Fruit fly (Drosophila melanogaster) ovary, adult (tissue): ENCODE measurements around the gene tho2.

Experiments
- CG17801 ChIP-seq: fragments of 200-800 bp; optimal IDR thresholded peaks from 2 replicates; lab custom pipeline; 2019; ENCODE audit warnings: missing biosample characterization, mild to moderate bottlenecking, missing genetic modification characterization, moderate library complexity; ENCODE audit not compliant: partially characterized antibody

tho2 gene

DNA sequence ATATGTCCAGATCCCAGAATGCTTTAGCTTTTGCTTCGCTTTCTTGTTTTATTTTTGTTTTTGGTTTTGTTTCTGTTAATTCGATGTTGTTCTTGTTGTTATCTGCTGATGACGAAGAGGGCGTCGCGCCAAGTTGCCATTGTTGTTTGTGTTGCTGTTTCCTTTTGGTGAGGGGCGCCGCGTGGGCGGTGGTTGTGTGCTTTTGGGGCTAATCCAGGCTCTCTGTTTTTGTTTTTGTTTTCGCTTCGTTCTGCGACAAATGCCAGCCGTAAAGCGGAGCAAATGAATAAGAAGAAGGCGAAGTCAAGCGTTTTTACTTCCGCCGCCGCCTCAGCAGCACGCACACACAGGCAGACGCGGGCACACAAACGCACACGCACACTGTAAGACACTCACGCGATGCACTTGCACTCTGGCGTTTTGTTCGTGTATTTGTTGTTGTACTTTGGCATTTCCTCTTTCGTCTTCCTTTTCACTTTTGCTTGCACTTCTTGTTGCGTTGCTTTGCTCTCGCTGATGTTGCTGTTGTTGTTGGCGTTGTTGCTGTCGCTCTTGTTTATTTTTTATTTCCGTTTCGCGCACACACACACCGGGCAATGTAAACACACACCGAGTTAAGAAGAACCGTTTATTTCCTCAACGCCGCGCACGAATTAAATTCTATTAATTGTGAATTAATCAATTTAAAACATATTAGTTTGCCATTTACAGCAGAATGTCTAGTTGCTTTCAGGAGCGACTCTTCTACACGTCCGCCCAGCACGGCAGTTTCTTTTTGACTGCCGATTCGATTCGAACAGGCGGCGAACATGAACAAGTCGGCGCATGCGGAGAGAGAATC is 33.2 kb upstream of the tho2 start, which contains the start of gene aop:
Gene aop (minus strand): TSS at position 786 of the 841 bp plus-strand sequence.
- TF ChIP-seq CG17801 (GFP tag; lab: Kevin White, UChicago), result peak; percentile 55

DNA sequence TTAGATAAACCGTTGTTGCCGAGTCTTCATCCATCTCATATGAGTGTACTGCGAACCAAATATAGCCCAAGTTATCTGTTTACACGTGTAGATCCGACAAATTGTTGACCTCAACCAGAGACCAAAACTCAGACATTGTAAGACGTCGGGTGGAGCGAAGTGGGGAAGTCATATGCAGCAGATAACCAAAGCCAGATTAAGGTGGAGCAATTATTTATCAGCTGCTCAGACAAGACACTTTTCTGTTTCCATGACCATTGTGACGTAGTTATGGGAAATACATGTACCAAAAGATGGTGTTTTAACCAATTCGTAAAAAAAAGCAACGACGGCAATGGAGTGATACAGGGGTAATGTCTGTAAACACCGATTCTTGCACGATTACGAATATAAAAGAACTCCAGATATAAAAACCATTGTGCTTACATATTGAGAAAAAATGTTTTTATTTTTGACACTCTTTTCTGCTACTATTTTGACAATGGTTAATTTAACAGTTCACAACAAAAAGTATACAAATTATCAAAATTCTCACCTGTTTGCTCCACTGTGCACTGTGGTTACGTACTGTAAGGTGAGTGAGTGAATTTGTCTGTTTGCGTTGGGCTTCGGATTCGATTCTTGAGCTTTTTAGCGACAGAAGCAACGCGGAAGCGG is 32.5 kb upstream of the tho2 start:
- no peak for TF ChIP-seq CG17801 (GFP tag; lab: Kevin White, UChicago)

DNA sequence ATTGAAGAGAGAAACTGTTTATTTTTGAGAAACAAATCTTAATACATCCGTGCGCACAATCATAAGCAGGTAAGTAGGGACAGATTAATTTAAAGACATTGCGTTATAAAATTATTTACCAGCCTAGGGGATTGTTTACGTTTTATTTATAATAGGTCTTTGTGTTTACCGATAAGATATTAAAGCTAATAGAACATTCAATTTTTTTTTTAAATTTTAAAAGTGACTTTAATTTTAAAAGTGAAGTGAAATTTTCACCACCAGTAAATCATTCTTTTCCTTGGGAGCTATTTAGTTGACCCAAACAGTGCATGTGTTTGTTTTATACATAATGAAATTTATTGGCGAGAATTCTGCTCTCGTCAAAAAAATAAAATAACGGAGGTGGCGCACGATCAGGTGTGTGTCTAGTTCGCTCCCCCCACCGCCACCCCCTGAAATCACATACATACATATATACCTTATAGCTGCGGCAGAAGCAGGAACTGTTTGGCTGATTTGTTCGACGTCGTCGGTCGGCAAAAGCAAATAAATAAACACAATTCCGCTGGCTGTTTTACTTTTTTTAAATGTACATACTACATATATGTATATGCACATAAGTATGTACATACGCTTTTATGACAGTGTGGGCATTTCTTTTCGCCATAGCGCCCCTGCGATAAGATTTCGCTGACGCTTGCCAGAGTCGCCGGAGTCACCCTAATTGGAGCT is 31.1 kb upstream of the tho2 start:
- peak; percentile 45 for TF ChIP-seq CG17801 (GFP tag; lab: Kevin White, UChicago)

DNA sequence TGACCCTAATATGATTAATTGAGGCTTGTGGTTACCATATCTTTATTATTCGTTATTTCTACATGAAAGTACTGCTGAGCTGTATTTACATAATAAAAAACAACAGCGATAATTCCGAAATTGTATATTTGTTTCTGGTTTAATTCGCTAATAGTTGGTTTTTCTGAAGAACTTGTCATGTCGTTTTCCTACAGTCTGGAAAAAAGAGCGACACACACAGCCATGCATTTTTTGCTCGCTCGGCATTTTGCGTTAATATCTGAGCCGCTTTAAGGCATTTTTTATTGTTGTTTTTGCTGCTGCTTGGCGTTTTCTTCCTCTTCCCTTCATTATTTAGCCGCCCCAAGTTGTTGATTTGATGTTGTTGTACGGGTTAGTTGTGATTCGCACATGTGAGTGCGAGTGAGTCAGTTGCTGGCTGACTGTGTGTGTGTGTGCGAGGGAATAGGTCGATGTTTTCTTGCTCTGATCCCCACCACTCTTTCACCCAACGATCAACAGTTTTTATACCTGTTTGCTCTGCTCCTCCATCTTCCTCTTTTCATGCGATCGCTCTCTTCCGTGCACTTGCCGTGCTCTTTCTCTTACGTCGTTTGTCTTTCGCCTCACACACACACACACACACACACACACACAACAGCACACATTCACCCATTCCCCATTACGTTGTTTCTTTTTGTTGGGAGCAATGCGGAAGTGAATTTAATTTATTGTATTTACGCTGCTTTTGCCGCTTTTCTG is 30.3 kb upstream of the tho2 start:
- peak; percentile 36 for TF ChIP-seq CG17801 (GFP tag; lab: Kevin White, UChicago)

DNA sequence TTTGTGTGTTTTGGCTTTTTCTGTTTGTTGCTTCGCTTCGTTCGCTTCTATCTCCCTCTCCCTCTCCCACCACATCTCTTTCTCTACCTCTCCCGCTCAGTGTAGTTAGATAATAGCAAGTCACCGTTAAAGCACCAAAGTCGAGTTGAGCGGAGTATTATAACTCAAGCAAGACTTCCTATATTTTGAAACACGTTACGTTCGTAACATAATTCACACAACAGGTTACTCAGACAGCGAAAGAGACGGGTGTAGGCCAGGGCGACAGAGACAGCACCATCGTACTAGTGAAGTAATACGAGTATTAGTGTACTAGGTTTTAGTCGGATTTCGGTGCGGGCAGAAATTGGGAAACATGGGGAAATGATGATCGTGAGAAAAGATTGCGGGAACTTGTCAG is 28.6 kb upstream of the tho2 start:
- TF ChIP-seq CG17801 (GFP tag; lab: Kevin White, UChicago), result no peak

DNA sequence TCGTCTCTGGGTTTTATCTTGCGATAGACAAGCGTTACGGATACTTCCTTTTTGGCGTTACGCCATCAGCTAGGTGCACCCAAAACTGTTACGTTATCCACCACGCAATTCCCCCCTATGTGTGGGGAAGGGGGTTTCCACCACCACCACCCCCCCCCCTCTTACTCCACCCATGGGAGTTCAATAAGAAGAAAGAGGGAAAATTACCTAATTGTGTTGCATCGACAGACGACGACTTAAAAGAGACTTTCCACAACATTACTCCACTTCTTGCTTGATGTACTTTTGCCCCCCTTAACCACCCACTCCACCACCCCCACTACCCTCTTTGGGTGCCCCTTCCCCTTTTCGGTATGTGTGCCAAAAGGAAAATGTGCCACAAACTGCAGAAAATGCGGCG is 28.2 kb upstream of the tho2 start:
- TF ChIP-seq CG17801 (GFP tag; lab: Kevin White, UChicago), result no peak

DNA sequence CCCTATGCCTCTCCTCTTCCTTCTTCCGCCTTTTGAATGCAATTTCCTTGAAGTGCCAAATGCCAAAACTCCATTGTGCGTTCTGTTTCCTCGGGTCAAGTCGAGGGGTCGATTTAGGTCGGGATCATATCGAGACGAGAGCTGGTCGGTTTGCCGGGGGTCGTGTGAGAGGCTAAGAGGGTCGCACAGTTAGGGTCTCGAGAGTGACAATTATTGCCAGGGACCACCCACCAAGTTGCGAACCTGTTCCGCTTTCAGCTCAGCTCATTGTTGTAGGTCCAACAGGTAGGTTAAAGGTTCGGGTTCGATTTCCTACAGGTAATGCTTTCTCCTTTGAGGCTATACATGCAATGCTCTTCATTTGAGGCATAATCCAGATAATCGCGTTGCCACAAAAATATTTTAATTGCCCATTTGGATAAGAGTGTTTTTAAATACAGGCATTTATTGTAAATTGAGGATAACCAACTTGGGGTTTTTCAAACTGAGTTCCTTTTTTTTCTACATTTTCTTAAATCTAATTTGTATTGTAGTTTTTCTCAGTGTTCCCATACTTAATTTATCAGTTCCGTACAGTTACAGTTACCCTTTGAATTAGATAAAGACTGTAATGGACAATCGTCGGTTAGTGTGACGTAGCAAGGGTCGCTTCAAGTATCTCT is 27.6 kb upstream of the tho2 start:
- TF ChIP-seq CG17801 (GFP tag; lab: Kevin White, UChicago), result no peak

DNA sequence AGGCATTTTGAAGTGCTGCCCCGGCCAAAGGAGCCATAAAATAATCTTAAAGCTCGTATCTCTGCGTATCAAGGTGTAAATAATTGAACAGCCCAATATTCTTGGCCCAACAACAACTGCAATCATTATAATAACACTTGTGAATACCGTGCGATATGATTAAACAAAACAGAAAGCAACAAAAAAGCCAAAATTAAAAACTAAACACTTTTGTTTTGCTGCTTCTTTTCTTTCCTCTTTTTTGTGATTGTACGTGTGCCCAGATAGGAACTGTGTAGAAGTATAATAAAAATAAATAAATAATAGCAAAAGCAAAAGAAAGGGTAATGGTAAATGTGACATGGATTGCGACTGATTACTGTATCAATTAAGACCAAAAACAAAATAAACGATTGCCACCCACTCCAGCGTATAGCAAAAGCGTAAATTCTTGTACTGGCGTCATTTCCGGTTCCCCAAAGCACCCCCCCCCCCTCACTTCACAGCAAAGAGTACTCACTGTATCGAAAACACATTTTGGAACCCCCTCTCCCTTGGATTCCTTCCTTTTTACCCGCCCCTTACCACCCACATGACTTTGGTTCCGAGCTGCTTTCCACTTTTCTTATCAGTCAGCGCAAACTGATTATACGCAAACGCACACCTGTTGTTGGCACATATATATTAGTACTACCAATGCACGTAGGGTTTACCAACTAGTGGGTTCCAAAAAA is 26.5 kb upstream of the tho2 start:
- peak; percentile 56 for TF ChIP-seq CG17801 (GFP tag; lab: Kevin White, UChicago)

DNA sequence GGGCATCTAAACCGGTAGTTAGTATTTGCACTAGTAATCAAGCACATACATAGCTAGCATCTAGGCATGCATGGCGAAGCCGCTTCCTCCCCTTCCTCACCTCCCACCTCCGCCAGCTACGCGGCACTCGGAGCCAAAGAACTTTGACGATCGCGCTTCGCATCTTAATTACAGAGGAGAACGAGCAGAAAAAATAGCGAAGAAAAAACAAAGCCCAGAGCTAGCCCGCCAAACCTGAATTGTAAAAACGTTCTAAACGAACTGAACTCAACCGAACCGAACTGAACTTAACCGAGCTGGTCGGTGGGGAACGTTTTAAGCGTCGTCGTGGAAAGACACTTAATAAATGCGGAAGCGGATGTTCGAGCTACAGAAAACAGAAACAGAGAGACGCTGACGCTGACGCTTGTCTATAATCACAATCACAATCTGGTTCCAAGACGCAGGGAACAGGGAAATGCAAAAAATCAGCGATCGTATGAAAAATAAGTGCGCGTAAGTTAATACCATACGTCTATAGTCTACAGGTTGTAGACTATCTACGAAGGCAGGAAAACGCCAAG is 24.0 kb upstream of the tho2 start:
- TF ChIP-seq CG17801 (GFP tag; lab: Kevin White, UChicago), result no peak

DNA sequence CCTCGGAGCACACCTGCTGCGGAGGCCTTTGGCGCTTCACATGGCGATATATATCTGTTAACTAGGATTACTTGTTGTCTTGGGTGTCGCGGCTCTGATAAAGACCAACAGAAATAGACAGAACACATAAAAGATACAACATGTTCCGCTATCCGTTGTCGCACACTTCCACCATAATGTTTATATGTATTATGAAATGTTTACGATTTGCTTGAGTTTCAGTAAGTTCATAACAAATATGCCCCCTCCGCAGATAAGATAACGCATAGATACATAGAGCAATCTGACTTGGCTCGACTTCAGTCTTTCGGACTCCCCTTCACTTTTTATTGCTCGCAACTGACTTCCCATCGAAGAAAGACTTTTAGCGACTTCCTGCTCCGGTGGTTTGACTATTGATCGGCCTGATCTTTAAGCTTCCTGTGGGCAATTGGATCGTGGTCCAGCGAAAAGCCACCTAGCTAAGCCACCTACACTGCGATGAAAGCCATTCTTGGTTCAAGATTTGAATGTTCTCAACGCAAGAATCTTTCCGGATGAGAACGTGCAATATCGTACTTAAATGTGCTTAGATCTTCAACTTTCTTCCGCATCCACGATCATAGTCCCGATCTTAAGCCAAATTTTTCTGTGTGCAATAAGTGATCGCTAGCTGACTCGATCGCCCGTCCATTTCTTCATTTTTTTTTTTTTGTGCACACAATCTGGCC is 23.4 kb upstream of the tho2 start:
- TF ChIP-seq CG17801 (GFP tag; lab: Kevin White, UChicago), result no peak

DNA sequence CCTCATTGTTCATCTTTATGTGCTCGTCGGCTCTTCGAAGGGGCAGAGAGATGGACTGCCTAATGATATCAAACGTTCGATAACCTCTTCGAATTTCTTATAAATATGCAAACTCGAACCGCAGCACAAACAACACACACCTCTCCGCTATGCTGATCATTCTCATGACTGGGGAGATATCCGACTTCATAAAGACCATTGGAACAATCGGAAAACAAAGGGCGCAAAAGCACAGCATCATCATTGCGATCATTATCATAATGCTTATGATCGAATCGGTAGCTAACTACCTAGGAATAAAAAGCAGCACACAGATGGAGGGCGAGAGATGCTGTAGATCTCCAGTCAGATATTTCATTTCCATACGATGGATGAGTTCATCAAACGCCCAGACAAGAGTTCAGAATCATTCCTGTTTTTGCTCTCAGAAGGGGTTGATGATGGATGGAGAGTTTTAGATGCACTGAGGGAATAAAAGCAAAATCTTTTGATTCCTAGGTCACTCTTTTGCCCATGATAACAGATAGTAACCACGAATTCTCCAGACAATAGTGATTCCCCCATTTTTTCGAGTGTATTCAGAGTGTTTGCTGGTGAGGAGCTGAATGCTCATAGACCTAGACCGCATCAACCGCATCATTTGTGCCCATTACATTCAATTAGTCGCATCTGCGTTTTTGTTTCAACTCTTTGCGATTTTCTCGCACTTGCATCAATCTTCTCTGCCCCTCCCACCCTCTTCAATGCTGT is 22.1 kb upstream of the tho2 start:
- no peak for TF ChIP-seq CG17801 (GFP tag; lab: Kevin White, UChicago)

DNA sequence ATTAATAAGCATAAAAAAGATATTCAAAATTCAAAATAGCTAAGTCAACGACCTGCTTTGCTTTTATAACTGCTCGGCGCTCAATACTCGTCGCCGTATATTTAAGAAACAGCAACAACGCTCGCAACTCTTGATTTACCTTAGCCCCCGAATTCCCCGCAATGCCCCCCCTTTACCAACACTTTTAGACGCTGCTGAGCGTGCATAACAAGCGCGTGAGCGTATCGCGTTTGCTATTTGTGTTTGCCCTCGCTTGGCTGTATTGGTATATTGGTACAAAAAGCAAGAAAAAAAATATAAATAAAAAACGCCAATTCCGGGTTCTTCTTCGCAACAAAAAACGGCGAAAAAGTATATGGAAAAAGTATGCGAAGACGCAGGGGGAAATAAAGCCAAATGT is 20.9 kb upstream of the tho2 start:
- peak; percentile 92 for TF ChIP-seq CG17801 (GFP tag; lab: Kevin White, UChicago)
